Worm (Caenorhabditis elegans) whole organism, L2 larva: ENCODE measurements around the gene rpoa-1.

Experiments used
- aly-2 ChIP-seq: fragments of 150-350 bp; optimal IDR thresholded peaks from 2 replicates; lab custom pipeline; 2014; ENCODE audit warnings: missing biosample characterization, missing genetic modification characterization
- blmp-1 ChIP-seq: sonication (generic microtip); optimal IDR thresholded peaks from 2 replicates; lab custom pipeline; 2017; ENCODE audit warnings: missing genetic modification characterization, mild to moderate bottlenecking, missing compliant biosample characterization, antibody characterized with exemption, moderate library complexity; ENCODE audit not compliant: insufficient read depth
- dmd-4 ChIP-seq: sonication (generic microtip); optimal IDR thresholded peaks from 2 replicates; lab custom pipeline; 2017; ENCODE audit warnings: missing biosample characterization, missing genetic modification characterization
- lin-39 ChIP-seq: fragments of 150-350 bp; optimal IDR thresholded peaks from 2 replicates; lab custom pipeline; 2014; ENCODE audit warnings: missing biosample characterization, missing genetic modification reagents, missing genetic modification characterization
- lsy-2 ChIP-seq, 2 experiments: fragments of 150-350 bp in 1 of 2; sonication (generic microtip) in 1 of 2; optimal IDR thresholded peaks; 2 replicates each; lab custom pipeline; 2014 to 2017; ENCODE audit warnings: missing biosample characterization in 2 of 2, missing genetic modification characterization in 2 of 2
- mab-5 ChIP-seq: fragments of 150-350 bp; optimal IDR thresholded peaks from 2 replicates; lab custom pipeline; 2014; ENCODE audit warnings: missing biosample characterization, missing genetic modification characterization
- nhr-237 ChIP-seq: fragments of 150-350 bp; optimal IDR thresholded peaks from 2 replicates; lab custom pipeline; 2014; ENCODE audit warnings: missing biosample characterization, missing genetic modification characterization
- nhr-25 ChIP-seq: fragments of 150-350 bp; sonication (generic microtip); optimal IDR thresholded peaks from 3 replicates; lab custom pipeline; 2014; ENCODE audit warnings: missing biosample characterization, missing genetic modification characterization
- skn-1 ChIP-seq: sonication (generic microtip); optimal IDR thresholded peaks from 2 replicates; lab custom pipeline; 2017; ENCODE audit warnings: missing biosample characterization, missing genetic modification characterization
- sma-9 ChIP-seq, 2 experiments: fragments of 150-350 bp in 1 of 2; sonication (generic microtip) in 1 of 2; optimal IDR thresholded peaks; 2 replicates each; lab custom pipeline; 2014 to 2016; ENCODE audit warnings: missing genetic modification characterization in 2 of 2, mild to moderate bottlenecking in 1 of 2, missing biosample characterization in 1 of 2, missing compliant biosample characterization in 1 of 2, missing genetic modification reagents in 1 of 2, moderate library complexity in 1 of 2
- unc-39 ChIP-seq: fragments of 150-350 bp; optimal IDR thresholded peaks from 2 replicates; lab custom pipeline; 2014; ENCODE audit warnings: missing biosample characterization, missing genetic modification characterization
- zag-1 ChIP-seq: fragments of 150-350 bp; optimal IDR thresholded peaks from 2 replicates; lab custom pipeline; 2014; ENCODE audit warnings: missing biosample characterization, missing genetic modification characterization
- ztf-11 ChIP-seq: sonication (generic microtip); optimal IDR thresholded peaks from 2 replicates; lab custom pipeline; 2017; ENCODE audit warnings: missing biosample characterization, missing genetic modification characterization

DNA sequence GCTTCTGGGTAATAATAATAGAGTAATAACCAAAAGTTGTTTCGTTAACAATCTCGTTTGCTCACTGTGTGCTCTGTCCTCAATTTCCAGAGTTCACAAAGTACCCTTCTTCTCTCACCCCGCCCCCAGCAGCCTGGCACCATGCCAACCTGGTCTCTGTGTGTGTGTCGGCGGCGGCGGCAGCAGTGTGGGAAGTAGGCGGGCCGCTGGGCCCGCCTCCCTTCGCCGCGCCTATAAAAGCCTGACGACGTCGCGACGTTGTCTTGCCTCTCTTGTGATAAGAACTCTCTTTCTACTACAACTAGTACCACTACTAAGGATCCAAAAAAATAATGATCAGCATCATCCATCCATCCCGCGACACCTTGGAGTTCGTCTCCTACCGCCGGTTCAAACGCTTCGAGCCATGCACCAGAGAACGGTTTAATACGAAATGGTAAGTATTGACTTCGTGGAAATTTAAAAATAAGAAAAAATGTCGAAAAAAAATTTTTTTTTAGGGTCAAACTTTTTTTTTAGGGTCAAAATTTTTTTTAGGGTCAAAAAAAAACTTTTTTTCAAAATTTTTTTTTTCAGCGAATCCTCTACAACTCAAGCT lies 25.7 kb downstream of the rpoa-1 start, which contains the start of gene C31C9.7:
- TF ChIP-seq blmp-1 (tag; lab: Kevin White, UChicago) (peak; percentile 5), dmd-4 (no peak), lsy-2 (tag; optimal IDR thresholded peaks at IDR 0.05; lab: Kevin White, UChicago) (no peak), nhr-25 (tag; lab: Kevin White, UChicago) (no peak), sma-9 (GFP tag; optimal IDR thresholded peaks at IDR 0.05; lab: Kevin White, UChicago) (peak; percentile 28), sma-9 (tag; optimal IDR thresholded peaks at IDR 0.05; lab: Kevin White, UChicago) (no peak), skn-1 (no peak), nhr-237 (no peak), zag-1 (tag; lab: Kevin White, UChicago) (no peak), unc-39 (tag; lab: Kevin White, UChicago) (no peak), lin-39 (tag; lab: Kevin White, UChicago) (no peak), ztf-11 (tag; lab: Kevin White, UChicago) (no peak), aly-2 (tag; lab: Kevin White, UChicago) (no peak), mab-5 (tag; lab: Kevin White, UChicago) (no peak)
